Worm (Caenorhabditis elegans): ENCODE data around the gene str-115.

The str-115 gene

ce11 chrV:11241580-11241979, 27.3 kb upstream of the str-115 start, which contains the start of gene pgap-1:
TSS of gene pgap-1 (plus strand) at chrV:11241880.
- TF ChIP-seq nhr-120 (GFP tag; IDR thresholded peaks at IDR 0.05) (no peak), T26A5.8 (tag; optimal IDR thresholded peaks at IDR 0.05) (no peak), attf-6 (GFP tag; IDR thresholded peaks at IDR 0.05) (no peak), Y79H2A.3 (GFP tag; conservative IDR thresholded peaks at IDR 0.05) (no peak), nfya-1 (tag; optimal IDR thresholded peaks at IDR 0.05; ENCODE audit: borderline replicate concordance, insufficient read depth) (no peak), ztf-28 (GFP tag; IDR thresholded peaks at IDR 0.05) (no peak), F10E7.11 (tag; optimal IDR thresholded peaks at IDR 0.05) (no peak), cebp-2 (GFP tag; IDR thresholded peaks at IDR 0.05) (no peak), F23B12.7 (tag; optimal IDR thresholded peaks at IDR 0.05; ENCODE audit: insufficient read depth) (no peak), ama-1 (optimal IDR thresholded peaks at IDR 0.05) (no peak), ama-1 (GFP tag; optimal IDR thresholded peaks at IDR 0.05) (no peak), C06A6.2 (GFP tag; conservative IDR thresholded peaks at IDR 0.05) (no peak), K12H6.12 (tag; optimal IDR thresholded peaks at IDR 0.05) (no peak), snpc-1.3 (tag; optimal IDR thresholded peaks at IDR 0.05; ENCODE audit: insufficient read depth) (no peak), sea-2 (GFP tag; IDR thresholded peaks at IDR 0.05) (no peak), F22D6.2 (tag; optimal IDR thresholded peaks at IDR 0.05) (no peak), mcd-1 (GFP tag; IDR thresholded peaks at IDR 0.05) (no peak)

ce11 chrV:11244539-11244938, 24.4 kb upstream of the str-115 start, which contains the start of gene mxl-1:
TSS of gene mxl-1 (plus strand) at chrV:11244839.
- TF ChIP-seq nhr-27 (tag; optimal IDR thresholded peaks at IDR 0.05) (no peak), Y53F4B.3 (GFP tag; IDR thresholded peaks at IDR 0.05) (no peak), tlf-1 (GFP tag; optimal IDR thresholded peaks at IDR 0.05) (no peak), hlh-12 (tag; optimal IDR thresholded peaks at IDR 0.05) (no peak), sdz-38 (tag; optimal IDR thresholded peaks at IDR 0.05) (no peak), akir-1 (GFP tag; optimal IDR thresholded peaks at IDR 0.05) (no peak), sptf-2 (GFP tag; optimal IDR thresholded peaks at IDR 0.05) (no peak), atf-7 (tag; optimal IDR thresholded peaks at IDR 0.05) (no peak), T26A5.8 (tag; optimal IDR thresholded peaks at IDR 0.05) (no peak), ccch-3 (GFP tag; optimal IDR thresholded peaks at IDR 0.05) (no peak), ceh-100 (GFP tag; IDR thresholded peaks at IDR 0.05) (no peak), egrh-3 (GFP tag; IDR thresholded peaks at IDR 0.05) (no peak), hrde-1 (tag; optimal IDR thresholded peaks at IDR 0.05; ENCODE audit: borderline replicate concordance) (no peak), nfyb-1 (GFP tag; IDR thresholded peaks at IDR 0.05) (no peak), B0019.2 (GFP tag; conservative IDR thresholded peaks at IDR 0.05) (no peak), snpc-1.3 (tag; optimal IDR thresholded peaks at IDR 0.05; ENCODE audit: insufficient read depth) (no peak)

ce11 chrV:11245029-11245428, 23.9 kb upstream of the str-115 start:
- no peak for TF ChIP-seq T26A5.8 (tag; optimal IDR thresholded peaks at IDR 0.05)

DNA sequence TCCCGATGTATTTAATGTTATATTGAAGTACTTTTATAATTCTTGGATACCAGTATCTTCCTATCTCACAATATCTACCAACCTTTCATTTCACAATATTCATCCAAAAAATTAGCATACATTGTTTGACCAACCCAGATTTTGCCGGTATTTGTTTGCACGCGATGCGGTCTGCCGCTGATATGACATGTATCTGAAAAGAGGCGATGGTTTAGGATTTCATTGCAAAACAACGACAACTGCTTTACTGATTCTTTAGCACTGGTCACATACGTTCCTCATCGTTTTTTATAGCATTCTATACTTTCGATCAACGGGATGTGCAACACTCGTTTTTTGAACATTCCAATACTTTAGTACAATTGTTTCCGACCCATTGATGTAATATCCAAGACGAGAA, 21.0 kb upstream of the str-115 start, which contains the start of gene mam-4:
Gene mam-4 (plus strand): TSS at position 301 of the 400 bp plus-strand sequence.
- no peak for TF ChIP-seq K11D2.4 (GFP tag; IDR thresholded peaks at IDR 0.05)
- no peak for TF ChIP-seq efl-1 (GFP tag; optimal IDR thresholded peaks at IDR 0.05)
- no peak for TF ChIP-seq ceh-100 (GFP tag; IDR thresholded peaks at IDR 0.05)
- TF ChIP-seq snpc-3.4 (tag; optimal IDR thresholded peaks at IDR 0.05) = no peak
- TF ChIP-seq tbp1 (GFP tag; optimal IDR thresholded peaks at IDR 0.05) = no peak
- no peak for TF ChIP-seq madf-6 (GFP tag; IDR thresholded peaks at IDR 0.05)
- no peak for TF ChIP-seq mxl-1 (tag; optimal IDR thresholded peaks at IDR 0.05)
- no peak for TF ChIP-seq lir-1 (GFP tag; conservative IDR thresholded peaks at IDR 0.05)
- no peak for TF ChIP-seq snpc-4 (GFP tag; optimal IDR thresholded peaks at IDR 0.05)
- no peak for TF ChIP-seq snpc-4 (tag; optimal IDR thresholded peaks at IDR 0.05)
- no peak for TF ChIP-seq ama-1 (optimal IDR thresholded peaks at IDR 0.05)
- no peak for TF ChIP-seq ama-1 (GFP tag; optimal IDR thresholded peaks at IDR 0.05)
- TF ChIP-seq F23B12.7 (tag; optimal IDR thresholded peaks at IDR 0.05; ENCODE audit: insufficient read depth) = no peak
- TF ChIP-seq F57C9.4 (tag; optimal IDR thresholded peaks at IDR 0.05) = no peak
- TF ChIP-seq attf-5 (GFP tag; optimal IDR thresholded peaks at IDR 0.05) = no peak
- TF ChIP-seq bed-2 (GFP tag; IDR thresholded peaks at IDR 0.05) = no peak
- TF ChIP-seq madf-8 (GFP tag; conservative IDR thresholded peaks at IDR 0.05) = no peak
- no peak for TF ChIP-seq tbx-9 (tag; optimal IDR thresholded peaks at IDR 0.05; ENCODE audit: borderline replicate concordance)
- no peak for TF ChIP-seq nhr-90 (tag; optimal IDR thresholded peaks at IDR 0.05)
- no peak for TF ChIP-seq egrh-3 (GFP tag; IDR thresholded peaks at IDR 0.05)

Data from whole organism, young adult.